Worm (Caenorhabditis elegans) whole organism, L4 larva: Measurements from ENCODE around the gene ndub-3.

ENCODE experiments used
- F26F4.8 ChIP-seq: fragments of 200-800 bp; sonication (Bioruptor generic); conservative IDR thresholded peaks from 2 replicates; pipeline ENCODE4 v1.3.6; 2022; ENCODE audit warnings: missing genetic modification characterization, missing compliant biosample characterization
- F44E2.7 ChIP-seq: fragments of 200-800 bp; sonication (Bioruptor generic); IDR thresholded peaks from 2 replicates; pipeline ENCODE4 v2.1.2; 2022; ENCODE audit warnings: missing genetic modification characterization, missing compliant biosample characterization
- ZK337.2 ChIP-seq: fragments of 200-800 bp; sonication (Bioruptor generic); IDR thresholded peaks from 2 replicates; pipeline ENCODE4 v1.3.6; 2022; ENCODE audit warnings: missing genetic modification reagents, missing genetic modification characterization, missing compliant biosample characterization
- aha-1 ChIP-seq: fragments of 150-350 bp; peaks from one replicate; lab custom pipeline; 2014; ENCODE audit warnings: missing biosample characterization, missing genetic modification characterization
- ceh-32 ChIP-seq: sonication (generic microtip); optimal IDR thresholded peaks from 2 replicates; lab custom pipeline; 2016; ENCODE audit warnings: mild to moderate bottlenecking, missing genetic modification characterization, missing compliant biosample characterization; ENCODE audit not compliant: poor library complexity
- ceh-62 ChIP-seq: sonication (generic microtip); optimal IDR thresholded peaks from 2 replicates; lab custom pipeline; 2017; ENCODE audit warnings: missing biosample characterization, missing genetic modification characterization
- ceh-82 ChIP-seq: sonication (generic microtip); optimal IDR thresholded peaks from 2 replicates; lab custom pipeline; 2017; ENCODE audit warnings: missing biosample characterization, missing genetic modification characterization
- ctbp-1 ChIP-seq: fragments of 200-800 bp; sonication (Bioruptor generic); IDR thresholded peaks from 2 replicates; pipeline ENCODE4 v1.3.6; 2022; ENCODE audit warnings: missing genetic modification reagents, missing genetic modification characterization, missing compliant biosample characterization
- daf-12 ChIP-seq: fragments of 150-350 bp; optimal IDR thresholded peaks from 2 replicates; lab custom pipeline; 2014; ENCODE audit warnings: missing biosample characterization, missing genetic modification reagents, missing genetic modification characterization
- dmd-9 ChIP-seq: fragments of 200-800 bp; sonication (Bioruptor generic); IDR thresholded peaks from 2 replicates; pipeline ENCODE4 v1.3.6; 2022; ENCODE audit warnings: missing genetic modification reagents, missing genetic modification characterization, missing compliant biosample characterization
- egl-27 ChIP-seq: sonication (generic microtip); optimal IDR thresholded peaks from 3 replicates; lab custom pipeline; 2017; ENCODE audit warnings: missing biosample characterization, missing genetic modification reagents, missing genetic modification characterization
- fkh-10 ChIP-seq: fragments of 150-350 bp; optimal IDR thresholded peaks from 2 replicates; lab custom pipeline; 2014; ENCODE audit warnings: missing biosample characterization, missing genetic modification reagents, missing genetic modification characterization
- fos-1 ChIP-seq: fragments of 150-350 bp; optimal IDR thresholded peaks from 2 replicates; lab custom pipeline; 2014; ENCODE audit warnings: missing biosample characterization, missing genetic modification characterization
- hlh-30 ChIP-seq: sonication (generic microtip); optimal IDR thresholded peaks from 2 replicates; lab custom pipeline; 2017; ENCODE audit warnings: antibody characterized with exemption, mild to moderate bottlenecking, missing genetic modification characterization, missing compliant biosample characterization; ENCODE audit not compliant: insufficient read depth
- hmg-1.1 ChIP-seq: fragments of 200-800 bp; sonication (Bioruptor generic); IDR thresholded peaks from 2 replicates; pipeline ENCODE4 v1.3.6; 2022; ENCODE audit warnings: missing genetic modification reagents, missing genetic modification characterization, missing compliant biosample characterization
- lin-1 ChIP-seq: fragments of 200-800 bp; sonication (Bioruptor generic); IDR thresholded peaks from 2 replicates; pipeline ENCODE4 v1.3.6; 2022; ENCODE audit warnings: missing genetic modification reagents, missing genetic modification characterization, missing compliant biosample characterization
- lin-15B ChIP-seq: fragments of 150-350 bp; sonication (generic microtip); optimal IDR thresholded peaks from 3 replicates; lab custom pipeline; 2014; ENCODE audit warnings: missing biosample characterization, missing genetic modification characterization
- lin-29 ChIP-seq: fragments of 200-800 bp; sonication (Bioruptor generic); IDR thresholded peaks from 2 replicates; pipeline ENCODE4 v1.3.6; 2022; ENCODE audit warnings: missing genetic modification reagents, missing genetic modification characterization, missing compliant biosample characterization
- lin-39 ChIP-seq: fragments of 150-350 bp; optimal IDR thresholded peaks from 2 replicates; lab custom pipeline; 2014; ENCODE audit warnings: missing biosample characterization, missing genetic modification reagents, missing genetic modification characterization
- lsy-2 ChIP-seq, 2 experiments: fragments of 150-350 bp in 1 of 2; sonication (generic microtip) in 1 of 2; optimal IDR thresholded peaks; 2 replicates each; lab custom pipeline; 2014 to 2017; ENCODE audit warnings: missing biosample characterization in 2 of 2, missing genetic modification characterization in 2 of 2
- madf-5 ChIP-seq, 2 experiments: fragments of 200-800 bp; sonication (Bioruptor generic); IDR thresholded peaks; 2 replicates each; pipeline ENCODE4 v1.3.6; 2022; ENCODE audit warnings: missing compliant biosample characterization in 2 of 2, missing genetic modification characterization in 2 of 2
- mdl-1 ChIP-seq, 2 experiments: fragments of 150-350 bp in 1 of 2; sonication (generic microtip) in 1 of 2; optimal IDR thresholded peaks; 2 replicates each; lab custom pipeline; 2014 to 2017; ENCODE audit warnings: missing biosample characterization in 2 of 2, missing genetic modification characterization in 2 of 2
- mdt-29 ChIP-seq: fragments of 200-800 bp; sonication (Bioruptor generic); IDR thresholded peaks from 2 replicates; pipeline ENCODE4 v1.3.6; 2022; ENCODE audit warnings: missing genetic modification reagents, missing genetic modification characterization, missing compliant biosample characterization
- mep-1 ChIP-seq: fragments of 150-350 bp; sonication (generic microtip); optimal IDR thresholded peaks from 3 replicates; lab custom pipeline; 2014; ENCODE audit warnings: missing biosample characterization, missing genetic modification characterization
- nhr-11 ChIP-seq: fragments of 150-350 bp; optimal IDR thresholded peaks from 2 replicates; lab custom pipeline; 2014; ENCODE audit warnings: missing biosample characterization, missing genetic modification characterization
- nhr-76 ChIP-seq: fragments of 150-350 bp; optimal IDR thresholded peaks from 2 replicates; lab custom pipeline; 2014; ENCODE audit warnings: missing biosample characterization, missing genetic modification characterization
- pha-4 ChIP-seq, 2 experiments: fragments of 150-350 bp in 1 of 2; fragments of 200-800 bp in 1 of 2; sonication (Bioruptor generic) in 1 of 2; IDR thresholded peaks in 1 of 2; optimal IDR thresholded peaks in 1 of 2; 2 replicates each; pipeline versions ENCODE4 v1.3.6 to Lab custom; 2014 to 2022; ENCODE audit warnings: missing genetic modification characterization in 2 of 2, missing genetic modification reagents in 2 of 2, missing biosample characterization in 1 of 2, missing compliant biosample characterization in 1 of 2
- rbr-2 ChIP-seq: sonication (generic microtip); optimal IDR thresholded peaks from 2 replicates; lab custom pipeline; 2016; ENCODE audit warnings: missing genotype, missing genetic modification characterization, missing compliant biosample characterization
- spr-1 ChIP-seq: sonication (generic microtip); optimal IDR thresholded peaks from 2 replicates; lab custom pipeline; 2016; ENCODE audit warnings: mild to moderate bottlenecking, missing genetic modification characterization, missing compliant biosample characterization
- spr-3 ChIP-seq: fragments of 200-800 bp; sonication (Bioruptor generic); optimal IDR thresholded peaks from 2 replicates; lab custom pipeline; 2018; ENCODE audit warnings: mild to moderate bottlenecking, missing genetic modification characterization, missing compliant biosample characterization
- tag-97 ChIP-seq: fragments of 200-800 bp; sonication (Bioruptor generic); IDR thresholded peaks from 2 replicates; pipeline ENCODE4 v1.3.6; 2022; ENCODE audit warnings: missing genetic modification characterization, missing compliant biosample characterization
- unc-130 ChIP-seq: sonication (generic microtip); optimal IDR thresholded peaks from 2 replicates; lab custom pipeline; 2016; ENCODE audit warnings: missing genetic modification reagents, missing genetic modification characterization, missing compliant biosample characterization
- unc-39 ChIP-seq: sonication (generic microtip); optimal IDR thresholded peaks from 2 replicates; lab custom pipeline; 2017; ENCODE audit warnings: missing biosample characterization, missing genetic modification characterization
- unc-62 ChIP-seq, 3 experiments: fragments of 150-350 bp in 1 of 3; sonication (generic microtip); optimal IDR thresholded peaks in 2 of 3; peaks in 1 of 3; 1 replicate in 1 of 3; 2 replicates in 2 of 3; lab custom pipeline; 2014 to 2017; ENCODE audit warnings: missing biosample characterization in 3 of 3, missing genetic modification characterization in 3 of 3, missing genetic modification reagents in 3 of 3, missing genotype in 1 of 3
- zfp-2 ChIP-seq: sonication (generic microtip); optimal IDR thresholded peaks from 2 replicates; lab custom pipeline; 2016; ENCODE audit warnings: mild to moderate bottlenecking, missing genetic modification characterization, missing compliant biosample characterization
- ztf-7 ChIP-seq: fragments of 150-350 bp; optimal IDR thresholded peaks from 2 replicates; lab custom pipeline; 2014; ENCODE audit warnings: missing biosample characterization, missing genetic modification characterization

Gene ndub-3

DNA sequence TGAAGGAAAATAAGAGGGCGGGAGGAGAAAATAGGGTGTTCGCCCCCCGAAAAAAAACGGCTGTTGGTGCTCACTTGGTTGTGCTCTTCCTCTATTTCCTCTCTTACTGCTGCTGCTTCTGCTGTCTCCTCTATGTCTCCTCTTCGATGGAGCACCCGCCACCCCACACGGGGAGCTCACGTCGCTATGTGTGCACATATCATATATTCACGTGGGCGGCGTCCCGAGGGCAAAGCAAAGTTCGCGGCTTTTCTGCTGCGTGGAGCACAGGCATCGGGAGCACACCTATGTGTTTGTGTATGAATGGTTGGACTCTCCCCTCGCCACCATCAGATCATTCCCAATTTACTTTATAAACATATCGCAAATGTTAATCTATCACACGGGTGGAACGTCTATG lies 48.7 kb upstream of the ndub-3 start (continued):
- TF ChIP-seq pha-4 (GFP tag; IDR thresholded peaks at IDR 0.05; lab: Robert Waterston, UW), result no peak; the same call in 1 of the 2 replicates
- TF ChIP-seq pha-4 (tag; optimal IDR thresholded peaks at IDR 0.05; lab: Kevin White, UChicago), result no peak
- no peak for TF ChIP-seq madf-5 (GFP tag; IDR thresholded peaks at IDR 0.05; lab: Robert Waterston, UW)
- TF ChIP-seq mep-1 (tag; lab: Kevin White, UChicago), result peak; percentile 36
- peak; percentile 94 for TF ChIP-seq hlh-30 (tag; lab: Kevin White, UChicago)
- peak; percentile 74 for TF ChIP-seq hmg-1.1 (GFP tag; lab: Robert Waterston, UW)
- TF ChIP-seq ZK337.2 (GFP tag; lab: Robert Waterston, UW), result no peak
- no peak for TF ChIP-seq fos-1
- no peak for TF ChIP-seq egl-27 (tag; lab: Kevin White, UChicago)
- TF ChIP-seq spr-1, result no peak
- TF ChIP-seq spr-3 (GFP tag; lab: Kevin White, UChicago), result no peak
- no peak for TF ChIP-seq tag-97 (GFP tag; lab: Robert Waterston, UW)
- TF ChIP-seq daf-12 (tag; lab: Kevin White, UChicago), result no peak
- no peak for TF ChIP-seq F44E2.7 (GFP tag; lab: Robert Waterston, UW)
- peak in 1 of 2 experiments; percentile 54 for TF ChIP-seq mdl-1 (tag; optimal IDR thresholded peaks at IDR 0.05; lab: Kevin White, UChicago)
- TF ChIP-seq ceh-62 (tag; lab: Kevin White, UChicago), result no peak
- 0 out of 2 replicates have a peak, but pooled peaks have one; percentile 19 for TF ChIP-seq dmd-9 (GFP tag; lab: Robert Waterston, UW)

DNA sequence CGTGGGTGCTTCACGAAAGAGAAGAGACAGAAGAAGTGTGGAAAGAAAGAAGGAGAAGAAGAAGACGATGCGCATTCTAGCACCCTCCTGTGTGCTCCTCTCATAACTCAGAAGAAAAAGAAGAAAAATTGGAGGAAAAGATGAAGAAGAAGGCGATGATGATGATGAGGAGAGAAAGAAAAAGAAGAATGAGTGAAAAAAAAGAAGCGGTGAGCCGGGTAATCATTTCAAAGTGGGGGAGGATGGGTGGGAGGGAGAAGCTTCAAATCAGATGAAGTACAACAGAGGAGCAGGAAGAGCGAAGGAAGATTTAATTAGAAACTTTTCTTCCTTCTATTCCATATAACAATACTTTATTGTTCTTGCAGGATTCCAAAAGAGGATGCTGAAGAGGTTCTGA lies 46.0 kb upstream of the ndub-3 start:
- TF ChIP-seq tag-97 (GFP tag; lab: Robert Waterston, UW) (no peak), ctbp-1 (peak; percentile 57; the same call in 1 of the 2 replicates), ztf-7 (tag; lab: Kevin White, UChicago) (no peak), fkh-10 (GFP tag; lab: Kevin White, UChicago) (peak; percentile 9), zfp-2 (no peak), aha-1 (tag; lab: Kevin White, UChicago) (peak; percentile 65), madf-5 (GFP tag; IDR thresholded peaks at IDR 0.05; lab: Robert Waterston, UW) (no peak), unc-62 (GFP tag; optimal IDR thresholded peaks at IDR 0.05 in 1 of 2; lab: Kevin White, UChicago) (peak in 1 of 2 experiments; percentile 55), unc-62 (tag; optimal IDR thresholded peaks at IDR 0.05; lab: Kevin White, UChicago) (no peak), lsy-2 (tag; optimal IDR thresholded peaks at IDR 0.05; lab: Kevin White, UChicago) (peak in 1 of 2 experiments; percentile 2)

ce11 chrII:9009976-9010702 lies 45.4 kb upstream of the ndub-3 start:
- TF ChIP-seq ctbp-1 (no peak), rbr-2 (peak; percentile 10), unc-62 (GFP tag; optimal IDR thresholded peaks at IDR 0.05 in 1 of 2; lab: Kevin White, UChicago) (peak in 1 of 2 experiments; percentile 27), unc-62 (tag; optimal IDR thresholded peaks at IDR 0.05; lab: Kevin White, UChicago) (no peak), lin-15B (tag; lab: Kevin White, UChicago) (no peak), nhr-76 (tag; lab: Kevin White, UChicago) (no peak), lin-39 (tag; lab: Kevin White, UChicago) (no peak), ceh-82 (tag; lab: Kevin White, UChicago) (no peak), aha-1 (tag; lab: Kevin White, UChicago) (no peak), dmd-9 (GFP tag; lab: Robert Waterston, UW) (no peak), lin-29 (GFP tag; lab: Robert Waterston, UW) (no peak), mdt-29 (GFP tag; lab: Robert Waterston, UW) (no peak), unc-39 (tag; lab: Kevin White, UChicago) (no peak), nhr-11 (peak; percentile 39), F26F4.8 (GFP tag; lab: Robert Waterston, UW) (no peak), ceh-32 (tag; lab: Kevin White, UChicago) (no peak), lsy-2 (tag; optimal IDR thresholded peaks at IDR 0.05; lab: Kevin White, UChicago) (no peak), unc-130 (GFP tag; lab: Kevin White, UChicago) (no peak), lin-1 (no peak)
